Worm (Caenorhabditis elegans) whole organism, L4 larva: ENCODE measurements around the gene dnc-2.

Experiments used
- D1046.2 ChIP-seq: fragments of 200-800 bp; sonication (Bioruptor generic); IDR thresholded peaks from 2 replicates; pipeline ENCODE4 v1.3.6; 2022; ENCODE audit warnings: missing genetic modification characterization, missing compliant biosample characterization
- F26F4.8 ChIP-seq: fragments of 200-800 bp; sonication (Bioruptor generic); conservative IDR thresholded peaks from 2 replicates; pipeline ENCODE4 v1.3.6; 2022; ENCODE audit warnings: missing genetic modification characterization, missing compliant biosample characterization
- T20F7.1 ChIP-seq: fragments of 200-800 bp; sonication (Bioruptor generic); optimal IDR thresholded peaks from 2 replicates; lab custom pipeline; 2018; ENCODE audit warnings: mild to moderate bottlenecking, missing genetic modification characterization, missing compliant biosample characterization
- Y105C5A.15 ChIP-seq: fragments of 200-800 bp; sonication (Bioruptor generic); IDR thresholded peaks from 2 replicates; pipeline ENCODE4 v1.3.6; 2022; ENCODE audit warnings: missing genetic modification characterization, missing compliant biosample characterization
- Y5F2A.4 ChIP-seq: fragments of 200-800 bp; sonication (Bioruptor generic); optimal IDR thresholded peaks from 2 replicates; lab custom pipeline; 2018; ENCODE audit warnings: mild to moderate bottlenecking, missing genetic modification characterization, missing compliant biosample characterization
- aly-2 ChIP-seq: sonication (generic microtip); optimal IDR thresholded peaks from 2 replicates; lab custom pipeline; 2018; ENCODE audit warnings: missing biosample characterization, missing genetic modification characterization
- arid-1 ChIP-seq: fragments of 200-800 bp; sonication (Bioruptor generic); conservative IDR thresholded peaks from 2 replicates; pipeline ENCODE4 v1.3.6; 2022; ENCODE audit warnings: missing genetic modification reagents, missing genetic modification characterization, missing compliant biosample characterization
- attf-4 ChIP-seq: sonication (generic microtip); optimal IDR thresholded peaks from 3 replicates; lab custom pipeline; 2017; ENCODE audit warnings: missing biosample characterization, missing genetic modification characterization
- ceh-20 ChIP-seq: fragments of 200-800 bp; sonication (Bioruptor generic); IDR thresholded peaks from 2 replicates; pipeline ENCODE4 v1.3.6; 2022; ENCODE audit warnings: missing genetic modification reagents, missing genetic modification characterization, missing compliant biosample characterization
- ceh-28 ChIP-seq: fragments of 150-350 bp; optimal IDR thresholded peaks from 2 replicates; lab custom pipeline; 2014; ENCODE audit warnings: missing biosample characterization, missing genetic modification reagents, missing genetic modification characterization
- ceh-62 ChIP-seq: sonication (generic microtip); optimal IDR thresholded peaks from 2 replicates; lab custom pipeline; 2017; ENCODE audit warnings: missing biosample characterization, missing genetic modification characterization
- ceh-82 ChIP-seq: sonication (generic microtip); optimal IDR thresholded peaks from 2 replicates; lab custom pipeline; 2017; ENCODE audit warnings: missing biosample characterization, missing genetic modification characterization
- cey-2 ChIP-seq: sonication (generic microtip); optimal IDR thresholded peaks from 3 replicates; lab custom pipeline; 2017; ENCODE audit warnings: missing genetic modification characterization, mild to moderate bottlenecking, missing compliant biosample characterization, antibody characterized with exemption, borderline replicate concordance; ENCODE audit not compliant: insufficient read depth
- ctbp-1 ChIP-seq: fragments of 200-800 bp; sonication (Bioruptor generic); IDR thresholded peaks from 2 replicates; pipeline ENCODE4 v1.3.6; 2022; ENCODE audit warnings: missing genetic modification reagents, missing genetic modification characterization, missing compliant biosample characterization
- daf-12 ChIP-seq: fragments of 150-350 bp; optimal IDR thresholded peaks from 2 replicates; lab custom pipeline; 2014; ENCODE audit warnings: missing biosample characterization, missing genetic modification reagents, missing genetic modification characterization
- daf-19 ChIP-seq: fragments of 200-800 bp; sonication (Bioruptor generic); conservative IDR thresholded peaks from 2 replicates; pipeline ENCODE4 v1.3.6; 2022; ENCODE audit warnings: missing genetic modification characterization, missing compliant biosample characterization
- daf-8 ChIP-seq: fragments of 200-800 bp; sonication (Bioruptor generic); IDR thresholded peaks from 2 replicates; pipeline ENCODE4 v1.3.6; 2022; ENCODE audit warnings: missing genetic modification characterization, missing compliant biosample characterization
- dmd-6 ChIP-seq: fragments of 200-800 bp; sonication (Bioruptor generic); IDR thresholded peaks from 2 replicates; pipeline ENCODE4 v1.3.6; 2022; ENCODE audit warnings: missing genetic modification reagents, missing genetic modification characterization, missing compliant biosample characterization
- dmd-8 ChIP-seq: fragments of 200-800 bp; sonication (Bioruptor generic); IDR thresholded peaks from 2 replicates; pipeline ENCODE4 v1.3.6; 2022; ENCODE audit warnings: missing genetic modification characterization, missing compliant biosample characterization
- dmd-9 ChIP-seq: fragments of 200-800 bp; sonication (Bioruptor generic); IDR thresholded peaks from 2 replicates; pipeline ENCODE4 v1.3.6; 2022; ENCODE audit warnings: missing genetic modification reagents, missing genetic modification characterization, missing compliant biosample characterization
- duxl-1 ChIP-seq: sonication (generic microtip); optimal IDR thresholded peaks from 2 replicates; lab custom pipeline; 2016; ENCODE audit warnings: mild to moderate bottlenecking, missing genetic modification characterization, moderate library complexity, missing compliant biosample characterization; ENCODE audit not compliant: poor library complexity
- egl-43 ChIP-seq: fragments of 200-800 bp; sonication (Bioruptor generic); IDR thresholded peaks from 2 replicates; pipeline ENCODE4 v1.3.6; 2022; ENCODE audit warnings: missing genetic modification reagents, missing genetic modification characterization, missing compliant biosample characterization
- fos-1 ChIP-seq: fragments of 150-350 bp; optimal IDR thresholded peaks from 2 replicates; lab custom pipeline; 2014; ENCODE audit warnings: missing biosample characterization, missing genetic modification characterization
- hlh-11 ChIP-seq: fragments of 200-800 bp; sonication (Bioruptor generic); optimal IDR thresholded peaks from 2 replicates; lab custom pipeline; 2018; ENCODE audit warnings: mild to moderate bottlenecking, missing genetic modification characterization, missing compliant biosample characterization
- hlh-30 ChIP-seq: sonication (generic microtip); optimal IDR thresholded peaks from 2 replicates; lab custom pipeline; 2017; ENCODE audit warnings: antibody characterized with exemption, mild to moderate bottlenecking, missing genetic modification characterization, missing compliant biosample characterization; ENCODE audit not compliant: insufficient read depth
- lim-7 ChIP-seq: fragments of 200-800 bp; sonication (Bioruptor generic); IDR thresholded peaks from 2 replicates; pipeline ENCODE4 v1.3.6; 2022; ENCODE audit warnings: missing genetic modification characterization, missing compliant biosample characterization
- lin-29 ChIP-seq: fragments of 200-800 bp; sonication (Bioruptor generic); IDR thresholded peaks from 2 replicates; pipeline ENCODE4 v1.3.6; 2022; ENCODE audit warnings: missing genetic modification reagents, missing genetic modification characterization, missing compliant biosample characterization
- lin-39 ChIP-seq: fragments of 150-350 bp; optimal IDR thresholded peaks from 2 replicates; lab custom pipeline; 2014; ENCODE audit warnings: missing biosample characterization, missing genetic modification reagents, missing genetic modification characterization
- lsy-2 ChIP-seq, 2 experiments: fragments of 150-350 bp in 1 of 2; sonication (generic microtip) in 1 of 2; optimal IDR thresholded peaks; 2 replicates each; lab custom pipeline; 2014 to 2017; ENCODE audit warnings: missing biosample characterization in 2 of 2, missing genetic modification characterization in 2 of 2
- madf-9 ChIP-seq: fragments of 200-800 bp; sonication (Bioruptor generic); conservative IDR thresholded peaks from 2 replicates; pipeline ENCODE4 v1.3.6; 2022; ENCODE audit warnings: missing genetic modification reagents, missing genetic modification characterization, missing compliant biosample characterization
- mdt-29 ChIP-seq: fragments of 200-800 bp; sonication (Bioruptor generic); IDR thresholded peaks from 2 replicates; pipeline ENCODE4 v1.3.6; 2022; ENCODE audit warnings: missing genetic modification reagents, missing genetic modification characterization, missing compliant biosample characterization
- mep-1 ChIP-seq: fragments of 150-350 bp; sonication (generic microtip); optimal IDR thresholded peaks from 3 replicates; lab custom pipeline; 2014; ENCODE audit warnings: missing biosample characterization, missing genetic modification characterization
- mes-2 ChIP-seq: sonication (generic microtip); optimal IDR thresholded peaks from 2 replicates; lab custom pipeline; 2016; ENCODE audit warnings: missing genotype, mild to moderate bottlenecking, missing genetic modification characterization, missing compliant biosample characterization; ENCODE audit not compliant: poor library complexity, severe bottlenecking
- mxl-2 ChIP-seq: fragments of 200-800 bp; sonication (Bioruptor generic); conservative IDR thresholded peaks from 2 replicates; pipeline ENCODE4 v1.3.6; 2022; ENCODE audit warnings: missing genetic modification reagents, missing genetic modification characterization, missing compliant biosample characterization
- mxl-3 ChIP-seq: fragments of 200-800 bp; sonication (Bioruptor generic); optimal IDR thresholded peaks from 2 replicates; lab custom pipeline; 2018; ENCODE audit warnings: mild to moderate bottlenecking, missing genetic modification characterization, missing compliant biosample characterization
- nhr-102 ChIP-seq: sonication (generic microtip); optimal IDR thresholded peaks from 2 replicates; lab custom pipeline; 2016; ENCODE audit warnings: mild to moderate bottlenecking, missing genetic modification characterization, moderate library complexity, missing compliant biosample characterization
- nhr-237 ChIP-seq: sonication (generic microtip); optimal IDR thresholded peaks from 2 replicates; lab custom pipeline; 2017; ENCODE audit warnings: missing biosample characterization, missing genetic modification characterization
- nhr-28 ChIP-seq: fragments of 150-350 bp; optimal IDR thresholded peaks from 2 replicates; lab custom pipeline; 2014; ENCODE audit warnings: missing biosample characterization, missing genetic modification characterization
- nhr-41 ChIP-seq: fragments of 200-800 bp; sonication (Bioruptor generic); IDR thresholded peaks from 2 replicates; pipeline ENCODE4 v1.3.6; 2022; ENCODE audit warnings: missing genetic modification reagents, missing genetic modification characterization, missing compliant biosample characterization
- nhr-76 ChIP-seq: fragments of 150-350 bp; optimal IDR thresholded peaks from 2 replicates; lab custom pipeline; 2014; ENCODE audit warnings: missing biosample characterization, missing genetic modification characterization
- saeg-2 ChIP-seq: fragments of 200-800 bp; sonication (Bioruptor generic); IDR thresholded peaks from 2 replicates; pipeline ENCODE4 v1.3.6; 2022; ENCODE audit warnings: missing genetic modification reagents, missing genetic modification characterization, missing compliant biosample characterization
- skn-1 ChIP-seq: fragments of 150-350 bp; optimal IDR thresholded peaks from 2 replicates; lab custom pipeline; 2014; ENCODE audit warnings: missing biosample characterization, missing genetic modification characterization
- snpc-1.2 ChIP-seq: fragments of 200-800 bp; sonication (Bioruptor generic); IDR thresholded peaks from 2 replicates; pipeline ENCODE4 v1.3.6; 2022; ENCODE audit warnings: missing genetic modification reagents, missing genetic modification characterization, missing compliant biosample characterization
- spr-3 ChIP-seq: fragments of 200-800 bp; sonication (Bioruptor generic); optimal IDR thresholded peaks from 2 replicates; lab custom pipeline; 2018; ENCODE audit warnings: mild to moderate bottlenecking, missing genetic modification characterization, missing compliant biosample characterization
- tag-97 ChIP-seq: fragments of 200-800 bp; sonication (Bioruptor generic); IDR thresholded peaks from 2 replicates; pipeline ENCODE4 v1.3.6; 2022; ENCODE audit warnings: missing genetic modification characterization, missing compliant biosample characterization
- tra-1 ChIP-seq: fragments of 200-800 bp; sonication (Bioruptor generic); IDR thresholded peaks from 2 replicates; pipeline ENCODE4 v1.3.6; 2022; ENCODE audit warnings: missing genetic modification reagents, missing genetic modification characterization, missing compliant biosample characterization
- zfp-3 ChIP-seq: fragments of 200-800 bp; sonication (Bioruptor generic); conservative IDR thresholded peaks from 2 replicates; pipeline ENCODE4 v1.3.6; 2022; ENCODE audit warnings: missing genetic modification reagents, missing genetic modification characterization, missing compliant biosample characterization
- zip-11 ChIP-seq: fragments of 200-800 bp; sonication (Bioruptor generic); IDR thresholded peaks from 2 replicates; pipeline ENCODE4 v1.3.6; 2022; ENCODE audit warnings: missing genetic modification characterization, missing compliant biosample characterization
- zip-2 ChIP-seq: fragments of 150-350 bp; optimal IDR thresholded peaks from 2 replicates; lab custom pipeline; 2014; ENCODE audit warnings: missing biosample characterization, missing genetic modification characterization
- ztf-7 ChIP-seq: fragments of 150-350 bp; optimal IDR thresholded peaks from 2 replicates; lab custom pipeline; 2014; ENCODE audit warnings: missing biosample characterization, missing genetic modification characterization

The dnc-2 gene

DNA sequence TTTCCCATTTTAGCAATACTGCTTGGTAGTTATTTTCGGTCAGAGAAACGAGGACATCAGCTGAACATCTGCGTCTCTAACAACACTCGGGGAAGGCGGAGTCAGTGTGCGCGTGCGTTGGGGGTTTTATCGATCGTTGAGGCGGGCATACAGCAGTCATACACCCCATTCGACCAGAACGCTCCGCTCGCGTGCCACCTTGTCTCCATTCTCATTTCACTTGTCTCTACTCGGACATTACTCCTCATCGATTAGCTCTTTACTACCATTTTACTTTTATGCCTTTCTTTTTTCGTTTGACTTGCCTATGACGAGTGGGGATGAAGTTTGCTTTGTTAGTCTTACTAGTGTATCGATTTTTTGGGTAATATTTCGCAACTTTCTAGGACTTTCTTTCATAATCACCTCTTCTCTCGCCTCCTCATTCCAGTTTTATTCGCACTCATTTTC, 15.0 kb upstream of the dnc-2 start:
- TF ChIP-seq nhr-28 (tag; lab: Kevin White, UChicago) (peak; percentile 67), ceh-62 (no peak), lin-29 (no peak; the same call in 1 of the 2 replicates), fos-1 (tag; lab: Kevin White, UChicago) (no peak), tra-1 (GFP tag; lab: Robert Waterston, UW) (peak; percentile 34; the same call in 1 of the 2 replicates), mdt-29 (GFP tag; lab: Robert Waterston, UW) (0 out of 2 replicates have a peak, but pooled peaks have one; percentile 50), dmd-6 (GFP tag; lab: Robert Waterston, UW) (peak; percentile 56; the same call in 1 of the 2 replicates), nhr-102 (tag; lab: Kevin White, UChicago) (no peak), ceh-20 (peak; percentile 17; the same call in 1 of the 2 replicates), ceh-28 (tag; lab: Kevin White, UChicago) (peak; percentile 88), skn-1 (tag; lab: Kevin White, UChicago) (no peak), daf-8 (no peak), F26F4.8 (no peak), arid-1 (GFP tag; lab: Robert Waterston, UW) (peak; percentile 50; the same call in 1 of the 2 replicates), cey-2 (tag; lab: Kevin White, UChicago) (no peak), zip-2 (peak; percentile 79), hlh-30 (tag; lab: Kevin White, UChicago) (peak; percentile 98), nhr-76 (tag; lab: Kevin White, UChicago) (no peak), zfp-3 (no peak), tag-97 (GFP tag; lab: Robert Waterston, UW) (no peak), zip-11 (GFP tag; lab: Robert Waterston, UW) (no peak), madf-9 (peak; percentile 59), attf-4 (tag; lab: Kevin White, UChicago) (no peak), snpc-1.2 (GFP tag; lab: Robert Waterston, UW) (peak; percentile 13; the same call in 1 of the 2 replicates), ctbp-1 (GFP tag; lab: Robert Waterston, UW) (peak; percentile 71), aly-2 (tag; lab: Kevin White, UChicago) (no peak), lim-7 (GFP tag; lab: Robert Waterston, UW) (peak; percentile 51; the same call in 1 of the 2 replicates), dmd-8 (GFP tag; lab: Robert Waterston, UW) (peak; percentile 30; the same call in 1 of the 2 replicates), nhr-237 (tag; lab: Kevin White, UChicago) (no peak), T20F7.1 (peak; percentile 44), ztf-7 (no peak), hlh-11 (tag; lab: Kevin White, UChicago) (peak; percentile 92), nhr-41 (GFP tag; lab: Robert Waterston, UW) (no peak), mxl-3 (GFP tag; lab: Kevin White, UChicago) (peak; percentile 90), mes-2 (tag; lab: Kevin White, UChicago) (peak; percentile 60), lsy-2 (tag; optimal IDR thresholded peaks at IDR 0.05; lab: Kevin White, UChicago) (peak; percentile 50 to 60), duxl-1 (tag; lab: Kevin White, UChicago) (peak; percentile 67), lin-39 (no peak), saeg-2 (no peak), Y105C5A.15 (no peak), daf-12 (tag; lab: Kevin White, UChicago) (no peak), mep-1 (tag; lab: Kevin White, UChicago) (peak; percentile 87), D1046.2 (GFP tag; lab: Robert Waterston, UW) (0 out of 2 replicates have a peak, but pooled peaks have one; percentile 21), Y5F2A.4 (GFP tag; lab: Kevin White, UChicago) (no peak), dmd-9 (GFP tag; lab: Robert Waterston, UW) (no peak), mxl-2 (GFP tag; lab: Robert Waterston, UW) (0 out of 2 replicates have a peak, but pooled peaks have one; percentile 28), spr-3 (GFP tag; lab: Kevin White, UChicago) (no peak), daf-19 (GFP tag; lab: Robert Waterston, UW) (0 out of 2 replicates have a peak, but pooled peaks have one; percentile 21), ceh-82 (tag; lab: Kevin White, UChicago) (no peak), egl-43 (peak; percentile 75)
